Worm (Caenorhabditis elegans) whole organism, early embryonic: Measurements from ENCODE around the gene C44B9.2.
A peak's percentile ranks its signal among the peaks of the same experiment; 100 is the strongest.

Experiments used
- F13C5.2 ChIP-seq: sonication (generic microtip); optimal IDR thresholded peaks from 2 replicates; lab custom pipeline; 2017; ENCODE audit warnings: mild to moderate bottlenecking, missing genetic modification characterization, inconsistent platforms, missing compliant biosample characterization
- aly-1 ChIP-seq: sonication (generic microtip); optimal IDR thresholded peaks from 2 replicates; lab custom pipeline; 2016; ENCODE audit warnings: missing genetic modification characterization, missing compliant biosample characterization
- ama-1 ChIP-seq: fragments of 150-350 bp; optimal IDR thresholded peaks from 2 replicates; lab custom pipeline; 2014
- ceh-13 ChIP-seq: fragments of 200-800 bp; sonication (Bioruptor generic); optimal IDR thresholded peaks from 2 replicates; lab custom pipeline; 2018; ENCODE audit warnings: mild to moderate bottlenecking, missing genetic modification characterization, missing compliant biosample characterization
- ceh-36 ChIP-seq: sonication (generic microtip); optimal IDR thresholded peaks from 2 replicates; lab custom pipeline; 2016; ENCODE audit warnings: missing genetic modification characterization, inconsistent platforms, missing compliant biosample characterization
- flt-1 ChIP-seq: fragments of 200-800 bp; sonication (Bioruptor generic); IDR thresholded peaks from 2 replicates; pipeline ENCODE4 v1.3.6; 2022; ENCODE audit warnings: missing genetic modification characterization, missing compliant biosample characterization
- hmbx-1 ChIP-seq: sonication (generic microtip); optimal IDR thresholded peaks from 2 replicates; lab custom pipeline; 2016; ENCODE audit warnings: mild to moderate bottlenecking, missing genetic modification characterization, missing compliant biosample characterization
- scrt-1 ChIP-seq: fragments of 200-800 bp; sonication (Bioruptor generic); IDR thresholded peaks from 2 replicates; pipeline ENCODE4 v1.3.6; 2022; ENCODE audit warnings: missing genetic modification characterization, missing compliant biosample characterization
- tbx-37 ChIP-seq: fragments of 200-800 bp; sonication (Bioruptor generic); conservative IDR thresholded peaks from 2 replicates; pipeline ENCODE4 v1.3.6; 2022; ENCODE audit warnings: missing genetic modification reagents, missing genetic modification characterization, missing compliant biosample characterization

DNA sequence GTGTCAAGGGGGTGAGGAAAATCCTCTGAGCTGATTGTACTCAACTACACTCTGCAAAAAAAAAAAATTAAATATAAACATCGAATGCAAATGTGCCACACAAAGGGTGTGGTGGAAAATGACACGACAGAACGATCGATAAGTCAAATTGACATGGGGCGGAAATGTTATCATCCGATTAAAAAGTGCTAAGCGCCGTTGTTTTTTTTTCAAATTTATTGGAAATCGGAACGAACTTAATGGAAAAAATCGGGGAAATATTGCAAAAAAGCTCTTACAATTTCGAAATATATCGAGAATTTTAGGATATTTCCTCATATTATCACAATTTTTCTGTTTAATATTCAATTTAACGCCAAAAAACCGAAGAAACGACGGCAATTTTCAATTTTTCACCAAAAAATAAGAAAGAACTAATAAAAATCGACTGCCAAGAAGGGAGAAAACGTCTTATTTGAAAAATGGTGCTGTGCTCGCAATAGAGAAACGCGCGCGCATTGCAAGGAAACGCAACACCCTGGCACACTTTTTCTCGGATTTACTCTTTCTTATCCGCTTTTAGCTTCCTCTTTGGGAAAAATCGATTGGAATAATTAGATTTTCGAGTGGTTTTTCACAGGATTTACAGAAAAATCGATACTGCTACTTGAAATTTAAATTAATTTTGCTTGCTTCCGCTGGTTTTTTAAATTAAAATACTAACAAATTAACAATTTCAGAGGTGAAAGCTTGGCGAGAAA, 6.4 kb upstream of the C44B9.2 start, which contains the start of the genes cey-4 and vps-50:
- TF ChIP-seq ceh-36 (tag; lab: Kevin White, UChicago), result no peak
- no peak for TF ChIP-seq ama-1 (lab: Kevin White, UChicago)
- TF ChIP-seq F13C5.2 (tag; lab: Kevin White, UChicago), result peak; percentile 61
- TF ChIP-seq tbx-37, result no peak
- no peak for TF ChIP-seq aly-1
- TF ChIP-seq scrt-1 (GFP tag; lab: Robert Waterston, UW), result no peak
- TF ChIP-seq ceh-13, result no peak
- no peak for TF ChIP-seq hmbx-1 (tag; lab: Kevin White, UChicago)
- no peak for TF ChIP-seq flt-1 (GFP tag; lab: Robert Waterston, UW)
